Worm (Caenorhabditis elegans) whole organism, late embryonic: ENCODE measurements around the gene C45G9.9.

Source experiments
- ceh-30 ChIP-seq: fragments of 150-350 bp; optimal IDR thresholded peaks from 2 replicates; lab custom pipeline; 2014; ENCODE audit warnings: missing biosample characterization, missing genetic modification characterization
- zip-5 ChIP-seq: sonication (generic microtip); optimal IDR thresholded peaks from 2 replicates; lab custom pipeline; 2016; ENCODE audit warnings: missing genetic modification characterization, missing compliant biosample characterization

- TF ChIP-seq zip-5 (tag; lab: Kevin White, UChicago) (no peak), ceh-30 (no peak)
Measured at ce11 chrIII:5083304-5083703, 27.7 kb upstream of the C45G9.9 start.
